Fruit fly (Drosophila melanogaster): Measurements from ENCODE around the gene daw.

DNA sequence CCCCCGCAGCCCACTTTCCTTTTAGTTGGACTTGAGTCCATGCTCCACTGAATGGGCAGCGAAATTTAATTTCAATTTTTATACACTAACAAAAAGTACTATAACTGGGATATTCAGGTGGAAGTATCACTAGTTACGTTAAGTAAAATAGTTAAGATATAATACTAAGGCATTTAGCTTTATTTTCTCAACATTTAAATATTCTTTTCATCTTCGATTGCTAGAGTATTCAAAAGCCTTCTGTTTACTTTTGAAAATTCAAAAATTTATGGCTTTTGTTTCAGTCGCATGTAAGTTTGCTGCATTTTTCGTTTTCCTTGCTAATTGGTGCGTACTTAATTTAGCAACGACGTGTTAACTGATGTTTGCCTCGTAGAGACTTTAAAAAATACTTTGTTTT, 46.5 kb downstream of the daw start:
- TF ChIP-seq CG8478 (optimal IDR thresholded peaks at IDR 0.05), result no peak
- no peak for TF ChIP-seq CTCF (optimal IDR thresholded peaks at IDR 0.05)
